Fruit fly (Drosophila melanogaster): ENCODE results near the gene Sap-r.

The Sap-r gene

dm6 chr3R:30849473-30850145, 39.3 kb downstream of the Sap-r start:
- TF ChIP-seq rgr (GFP tag; optimal IDR thresholded peaks at IDR 0.05) (no peak), fru (GFP tag; optimal IDR thresholded peaks at IDR 0.05) (no peak)

dm6 chr3R:30844436-30844835, 44.4 kb downstream of the Sap-r start:
- no peak for TF ChIP-seq brk (GFP tag; optimal IDR thresholded peaks at IDR 0.05)
- no peak for TF ChIP-seq Hr78 (GFP tag; optimal IDR thresholded peaks at IDR 0.05)
- TF ChIP-seq Sp1 (GFP tag; optimal IDR thresholded peaks at IDR 0.05) = no peak
- TF ChIP-seq Abd-B (GFP tag; optimal IDR thresholded peaks at IDR 0.05) = no peak
- no peak for TF ChIP-seq usp (GFP tag; optimal IDR thresholded peaks at IDR 0.05)
- TF ChIP-seq Dif (GFP tag; optimal IDR thresholded peaks at IDR 0.05; ENCODE audit: partially characterized antibody) = no peak
- TF ChIP-seq HLH106 (tag; optimal IDR thresholded peaks at IDR 0.05) = no peak
- no peak for TF ChIP-seq dl (GFP tag; optimal IDR thresholded peaks at IDR 0.05; ENCODE audit: insufficient read depth in 1 of 2, partially characterized antibody in 2 of 2)
- no peak for TF ChIP-seq sv (GFP tag; optimal IDR thresholded peaks at IDR 0.05)

DNA sequence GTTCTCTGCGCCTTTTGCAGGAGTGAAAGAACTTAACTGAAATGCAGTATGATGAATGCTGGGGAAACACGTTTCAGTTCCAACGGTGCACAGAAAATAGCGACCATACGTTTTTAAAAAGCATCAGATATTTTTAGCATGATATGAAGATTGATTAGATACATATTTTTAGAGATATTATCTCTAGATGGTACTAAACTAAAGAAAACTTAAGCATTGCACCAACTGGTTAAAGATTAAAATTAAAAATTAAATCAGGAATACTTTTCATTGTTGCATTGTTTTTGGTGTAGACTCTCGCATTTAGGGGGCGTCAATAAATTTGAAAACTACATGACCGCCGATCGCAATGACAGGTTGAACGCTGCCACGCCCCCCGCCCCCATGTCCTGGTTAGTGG, 45.2 kb downstream of the Sap-r start:
- TF ChIP-seq foxo (GFP tag; optimal IDR thresholded peaks at IDR 0.05) (peak in 1 of 2 experiments; percentile 16), ey (GFP tag; optimal IDR thresholded peaks at IDR 0.05) (peak; percentile 5), HLH106 (tag; optimal IDR thresholded peaks at IDR 0.05) (peak; percentile 36), Hr78 (GFP tag; optimal IDR thresholded peaks at IDR 0.05) (no peak), psq (GFP tag; optimal IDR thresholded peaks at IDR 0.05) (no peak), br (GFP tag; optimal IDR thresholded peaks at IDR 0.05) (no peak), Mio (GFP tag; optimal IDR thresholded peaks at IDR 0.05) (no peak), Sp1 (GFP tag; optimal IDR thresholded peaks at IDR 0.05) (no peak), GATAd (GFP tag; optimal IDR thresholded peaks at IDR 0.05) (no peak), OdsH (GFP tag; optimal IDR thresholded peaks at IDR 0.05) (no peak), CrebA (GFP tag; optimal IDR thresholded peaks at IDR 0.05; ENCODE audit: borderline replicate concordance) (no peak), Hnf4 (GFP tag; optimal IDR thresholded peaks at IDR 0.05) (no peak), fru (GFP tag; optimal IDR thresholded peaks at IDR 0.05) (peak; percentile 45)

- peak; percentile 38 for TF ChIP-seq woc (GFP tag; optimal IDR thresholded peaks at IDR 0.05)
- TF ChIP-seq br (GFP tag; optimal IDR thresholded peaks at IDR 0.05) = peak; percentile 15
- TF ChIP-seq Myc (optimal IDR thresholded peaks at IDR 0.05) = no peak
- TF ChIP-seq Sp1 (GFP tag; optimal IDR thresholded peaks at IDR 0.05) = peak; percentile 70
- TF ChIP-seq Dif (GFP tag; optimal IDR thresholded peaks at IDR 0.05; ENCODE audit: partially characterized antibody) = no peak
- peak; percentile 37 for TF ChIP-seq rgr (GFP tag; optimal IDR thresholded peaks at IDR 0.05)
- TF ChIP-seq psq (GFP tag; optimal IDR thresholded peaks at IDR 0.05) = peak; percentile 66
- TF ChIP-seq OdsH (GFP tag; optimal IDR thresholded peaks at IDR 0.05) = peak; percentile 48
- no peak for TF ChIP-seq usp (GFP tag; optimal IDR thresholded peaks at IDR 0.05)
- TF ChIP-seq foxo (GFP tag; optimal IDR thresholded peaks at IDR 0.05) = peak in 1 of 2 experiments; percentile 53
- peak; percentile 5 for TF ChIP-seq dmrt93B (GFP tag; optimal IDR thresholded peaks at IDR 0.05)
- TF ChIP-seq GATAd (GFP tag; optimal IDR thresholded peaks at IDR 0.05) = no peak
- no peak for TF ChIP-seq Jra (GFP tag; optimal IDR thresholded peaks at IDR 0.05)
- TF ChIP-seq tai (GFP tag; optimal IDR thresholded peaks at IDR 0.05) = no peak
- peak; percentile 65 for TF ChIP-seq HLH106 (tag; optimal IDR thresholded peaks at IDR 0.05)
- TF ChIP-seq fru (GFP tag; optimal IDR thresholded peaks at IDR 0.05) = peak; percentile 21
Observed at dm6 chr3R:30842639-30843476, 46.0 kb downstream of the Sap-r start.

- TF ChIP-seq foxo (GFP tag; optimal IDR thresholded peaks at IDR 0.05) = peak in 1 of 2 experiments; percentile 51
- TF ChIP-seq woc (GFP tag; optimal IDR thresholded peaks at IDR 0.05) = peak; percentile 11
- TF ChIP-seq Rel (GFP tag; optimal IDR thresholded peaks at IDR 0.05) = no peak
- no peak for TF ChIP-seq Rel (tag; optimal IDR thresholded peaks at IDR 0.05)
- TF ChIP-seq tai (GFP tag; optimal IDR thresholded peaks at IDR 0.05) = peak; percentile 11
- peak; percentile 58 for TF ChIP-seq h (GFP tag; optimal IDR thresholded peaks at IDR 0.05)
- TF ChIP-seq OdsH (GFP tag; optimal IDR thresholded peaks at IDR 0.05) = peak; percentile 3
- TF ChIP-seq fru (GFP tag; optimal IDR thresholded peaks at IDR 0.05) = peak; percentile 14
- peak; percentile 44 for TF ChIP-seq HLH106 (tag; optimal IDR thresholded peaks at IDR 0.05)
- TF ChIP-seq ey (GFP tag; optimal IDR thresholded peaks at IDR 0.05) = peak; percentile 46
- peak; percentile 29 for TF ChIP-seq dmrt93B (GFP tag; optimal IDR thresholded peaks at IDR 0.05)
- TF ChIP-seq CG9705 (GFP tag; optimal IDR thresholded peaks at IDR 0.05) = no peak
- TF ChIP-seq sv (GFP tag; optimal IDR thresholded peaks at IDR 0.05) = no peak
- peak; percentile 7 for TF ChIP-seq br (GFP tag; optimal IDR thresholded peaks at IDR 0.05)
- peak; percentile 30 for TF ChIP-seq Sp1 (GFP tag; optimal IDR thresholded peaks at IDR 0.05)
- TF ChIP-seq Dfd (GFP tag; optimal IDR thresholded peaks at IDR 0.05) = no peak
- TF ChIP-seq Hr83 (GFP tag; optimal IDR thresholded peaks at IDR 0.05; ENCODE audit: poor library complexity, severe bottlenecking) = no peak
- no peak for TF ChIP-seq N (GFP tag; optimal IDR thresholded peaks at IDR 0.05)
Observed at dm6 chr3R:30842199-30842598, 46.7 kb downstream of the Sap-r start.

Measured in whole organism, wandering third instar larva.